Fruit fly (Drosophila melanogaster): ENCODE data around the gene tbrd-1.
A peak's percentile ranks its signal among the peaks of the same experiment; 100 is the strongest.

Gene tbrd-1

dm6 chr3R:23939921-23940839 is 46.8 kb upstream of the tbrd-1 start:
- TF ChIP-seq CG7045 (GFP tag; optimal IDR thresholded peaks at IDR 0.05) (peak; percentile 94), toe (GFP tag; optimal IDR thresholded peaks at IDR 0.05) (no peak), tj (GFP tag; optimal IDR thresholded peaks at IDR 0.05) (no peak), CG7101 (tag; optimal IDR thresholded peaks at IDR 0.05) (peak; percentile 92), bab1 (GFP tag; optimal IDR thresholded peaks at IDR 0.05) (no peak), kay (GFP tag; ENCODE audit: borderline replicate concordance) (peak; percentile 99), CG5204 (GFP tag; optimal IDR thresholded peaks at IDR 0.05) (no peak), cnc (optimal IDR thresholded peaks at IDR 0.05) (no peak), CG1620 (GFP tag; optimal IDR thresholded peaks at IDR 0.05) (peak; percentile 85), Mnt (GFP tag; optimal IDR thresholded peaks at IDR 0.05) (peak; percentile 87), pad (GFP tag; optimal IDR thresholded peaks at IDR 0.05) (peak; percentile 81), CG14711 (tag; optimal IDR thresholded peaks at IDR 0.05) (peak; percentile 78), Hr96 (GFP tag; optimal IDR thresholded peaks at IDR 0.05) (peak; percentile 57), CG12768 (GFP tag; optimal IDR thresholded peaks at IDR 0.05) (peak; percentile 97), CG33017 (tag; optimal IDR thresholded peaks at IDR 0.05) (peak; percentile 86), cic (GFP tag; optimal IDR thresholded peaks at IDR 0.05) (peak; percentile 98), Crg-1 (GFP tag; optimal IDR thresholded peaks at IDR 0.05) (peak; percentile 97), Clk (GFP tag; optimal IDR thresholded peaks at IDR 0.05) (peak; percentile 91), ovo (GFP tag; optimal IDR thresholded peaks at IDR 0.05) (peak; percentile 98), CG11617 (GFP tag; optimal IDR thresholded peaks at IDR 0.05) (peak; percentile 83)

dm6 chr3R:23938564-23939122 is 45.3 kb upstream of the tbrd-1 start:
- TF ChIP-seq CG1620 (GFP tag; optimal IDR thresholded peaks at IDR 0.05) (no peak), CG7045 (GFP tag; optimal IDR thresholded peaks at IDR 0.05) (peak; percentile 29), CG7101 (tag; optimal IDR thresholded peaks at IDR 0.05) (no peak), CG5204 (GFP tag; optimal IDR thresholded peaks at IDR 0.05) (no peak), CG12768 (GFP tag; optimal IDR thresholded peaks at IDR 0.05) (peak; percentile 52), tj (GFP tag; optimal IDR thresholded peaks at IDR 0.05) (no peak), cic (GFP tag; optimal IDR thresholded peaks at IDR 0.05) (peak; percentile 63), Clk (GFP tag; optimal IDR thresholded peaks at IDR 0.05) (no peak), Mnt (GFP tag; optimal IDR thresholded peaks at IDR 0.05) (peak; percentile 37), CG33017 (tag; optimal IDR thresholded peaks at IDR 0.05) (peak; percentile 65), pad (GFP tag; optimal IDR thresholded peaks at IDR 0.05) (peak; percentile 54), CG11617 (GFP tag; optimal IDR thresholded peaks at IDR 0.05) (peak; percentile 54), Hr96 (GFP tag; optimal IDR thresholded peaks at IDR 0.05) (no peak)

dm6 chr3R:23933684-23934575 is 40.6 kb upstream of the tbrd-1 start, which contains the start of gene CG5854:
Gene CG5854, plus strand, starts transcription at chr3R:23933912.
- no peak for TF ChIP-seq CG5204 (GFP tag; optimal IDR thresholded peaks at IDR 0.05)
- TF ChIP-seq bab1 (GFP tag; optimal IDR thresholded peaks at IDR 0.05) = peak; percentile 63
- no peak for TF ChIP-seq ovo (GFP tag; optimal IDR thresholded peaks at IDR 0.05)
- peak; percentile 19 for TF ChIP-seq tj (GFP tag; optimal IDR thresholded peaks at IDR 0.05)
- no peak for TF ChIP-seq CG1620 (GFP tag; optimal IDR thresholded peaks at IDR 0.05)
- TF ChIP-seq Hr96 (GFP tag; optimal IDR thresholded peaks at IDR 0.05) = no peak
- TF ChIP-seq CG11617 (GFP tag; optimal IDR thresholded peaks at IDR 0.05) = peak; percentile 58
- peak; percentile 32 for TF ChIP-seq pad (GFP tag; optimal IDR thresholded peaks at IDR 0.05)
- TF ChIP-seq CG7045 (GFP tag; optimal IDR thresholded peaks at IDR 0.05) = peak; percentile 25
- TF ChIP-seq CG33017 (tag; optimal IDR thresholded peaks at IDR 0.05) = peak; percentile 86
- TF ChIP-seq cnc (optimal IDR thresholded peaks at IDR 0.05) = no peak
- TF ChIP-seq kay (GFP tag; ENCODE audit: borderline replicate concordance) = no peak
- TF ChIP-seq cic (GFP tag; optimal IDR thresholded peaks at IDR 0.05) = peak; percentile 61
- TF ChIP-seq Crg-1 (GFP tag; optimal IDR thresholded peaks at IDR 0.05) = peak; percentile 30
- TF ChIP-seq CG12768 (GFP tag; optimal IDR thresholded peaks at IDR 0.05) = peak; percentile 28
- peak; percentile 75 for TF ChIP-seq CG14711 (tag; optimal IDR thresholded peaks at IDR 0.05)
- TF ChIP-seq CG7101 (tag; optimal IDR thresholded peaks at IDR 0.05) = peak; percentile 71
- no peak for TF ChIP-seq Clk (GFP tag; optimal IDR thresholded peaks at IDR 0.05)
- no peak for TF ChIP-seq toe (GFP tag; optimal IDR thresholded peaks at IDR 0.05)
- TF ChIP-seq Mnt (GFP tag; optimal IDR thresholded peaks at IDR 0.05) = peak; percentile 60

- TF ChIP-seq kay (GFP tag; ENCODE audit: borderline replicate concordance) (no peak), tj (GFP tag; optimal IDR thresholded peaks at IDR 0.05) (no peak), CG1620 (GFP tag; optimal IDR thresholded peaks at IDR 0.05) (no peak), CG14711 (tag; optimal IDR thresholded peaks at IDR 0.05) (no peak), CG12768 (GFP tag; optimal IDR thresholded peaks at IDR 0.05) (no peak), Mnt (GFP tag; optimal IDR thresholded peaks at IDR 0.05) (no peak), ovo (GFP tag; optimal IDR thresholded peaks at IDR 0.05) (no peak), CG7045 (GFP tag; optimal IDR thresholded peaks at IDR 0.05) (no peak), bab1 (GFP tag; optimal IDR thresholded peaks at IDR 0.05) (no peak), pad (GFP tag; optimal IDR thresholded peaks at IDR 0.05) (no peak), cic (GFP tag; optimal IDR thresholded peaks at IDR 0.05) (no peak), CG7101 (tag; optimal IDR thresholded peaks at IDR 0.05) (no peak), Hr96 (GFP tag; optimal IDR thresholded peaks at IDR 0.05) (no peak)
Measured at dm6 chr3R:23933430-23933683, 40.0 kb upstream of the tbrd-1 start, which contains the start of gene RpS19b. Gene RpS19b, minus strand, starts transcription at chr3R:23933530.

Data from whole organism, adult.